In the genomic region with DNA sequence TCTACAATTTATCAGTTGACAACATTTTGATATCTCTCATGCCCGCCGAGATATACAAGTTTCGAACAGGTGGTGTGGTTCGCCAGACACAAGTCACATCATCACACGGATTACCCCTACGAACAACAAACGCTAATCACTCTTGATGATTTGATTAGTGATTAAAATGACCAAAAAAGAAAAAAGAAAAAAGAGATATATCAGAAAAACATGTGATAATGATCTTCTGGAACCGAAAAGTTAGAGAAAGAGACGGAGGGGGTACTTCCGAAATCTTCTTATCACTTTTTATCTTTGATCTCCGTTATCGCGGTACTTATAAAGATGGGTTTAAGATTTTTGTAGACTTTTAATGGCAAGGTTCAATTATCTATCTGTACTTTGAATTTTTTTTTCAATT, we compare ENCODE assay signal across 3 worm cellular contexts.
A peak's percentile ranks its signal among the peaks of the same experiment; 100 is the strongest.
TF ChIP-seq lines count a peak whose summit lies in the region.

No protein-coding gene starts in this region.

TF ChIP-seq in whole organism, L1 larva, 84 proteins besides CTCF, POLR2A, EP300 and RAD21 (continued from another document):
- TF ChIP-seq efl-3 (GFP tag; optimal IDR thresholded peaks at IDR 0.05; lab: Kevin White, UChicago) (no peak), nhr-90 (tag; optimal IDR thresholded peaks at IDR 0.05; lab: Kevin White, UChicago; ENCODE audit: poor library complexity) (peak; percentile 15), nhr-28 (tag; optimal IDR thresholded peaks at IDR 0.05; lab: Kevin White, UChicago) (no peak), dsc-1 (tag; optimal IDR thresholded peaks at IDR 0.05; lab: Kevin White, UChicago) (peak; percentile 56), nhr-71 (tag; optimal IDR thresholded peaks at IDR 0.05; lab: Kevin White, UChicago) (peak; percentile 69), hpl-2 (GFP tag; optimal IDR thresholded peaks at IDR 0.05; lab: Kevin White, UChicago) (no peak), swsn-7 (tag; optimal IDR thresholded peaks at IDR 0.05; lab: Kevin White, UChicago) (no peak), rnt-1 (tag; optimal IDR thresholded peaks at IDR 0.05; lab: Kevin White, UChicago) (no peak), nhr-85 (tag; lab: Kevin White, UChicago) (peak; percentile 92), zip-4 (GFP tag; optimal IDR thresholded peaks at IDR 0.05; lab: Kevin White, UChicago) (no peak), grh-1 (GFP tag; IDR thresholded peaks at IDR 0.05; lab: Robert Waterston, UW) (peak; percentile 69), ama-1 (optimal IDR thresholded peaks at IDR 0.05; lab: Kevin White, UChicago) (no peak), skn-1 (tag; optimal IDR thresholded peaks at IDR 0.05; lab: Kevin White, UChicago) (no peak), nhr-12 (tag; optimal IDR thresholded peaks at IDR 0.05; lab: Kevin White, UChicago) (no peak), snpc-4 (tag; optimal IDR thresholded peaks at IDR 0.05; lab: Kevin White, UChicago) (no peak), Y116A8C.19 (tag; optimal IDR thresholded peaks at IDR 0.05; lab: Kevin White, UChicago; ENCODE audit: borderline replicate concordance) (no peak), ceh-88 (GFP tag; IDR thresholded peaks at IDR 0.05; lab: Robert Waterston, UW) (no peak), lin-35 (GFP tag; optimal IDR thresholded peaks at IDR 0.05; lab: Kevin White, UChicago) (peak in 1 of 2 experiments; percentile 35), egl-27 (tag; optimal IDR thresholded peaks at IDR 0.05; lab: Kevin White, UChicago) (no peak), unc-98 (GFP tag; IDR thresholded peaks at IDR 0.05; lab: Robert Waterston, UW) (no peak), sox-4 (tag; optimal IDR thresholded peaks at IDR 0.05; lab: Kevin White, UChicago) (no peak), vab-15 (tag; optimal IDR thresholded peaks at IDR 0.05; lab: Kevin White, UChicago) (no peak), ceh-63 (GFP tag; optimal IDR thresholded peaks at IDR 0.05; lab: Kevin White, UChicago) (no peak), dpl-1 (GFP tag; optimal IDR thresholded peaks at IDR 0.05; lab: Kevin White, UChicago) (peak in 1 of 3 experiments; percentile 31), lsy-2 (tag; optimal IDR thresholded peaks at IDR 0.05; lab: Kevin White, UChicago) (peak in 1 of 2 experiments; percentile 29), jun-1 (tag; optimal IDR thresholded peaks at IDR 0.05; lab: Kevin White, UChicago) (no peak), F16B12.6 (tag; optimal IDR thresholded peaks at IDR 0.05; lab: Kevin White, UChicago) (no peak), lir-3 (tag; optimal IDR thresholded peaks at IDR 0.05; lab: Kevin White, UChicago; ENCODE audit: poor library complexity) (no peak), fkh-10 (GFP tag; optimal IDR thresholded peaks at IDR 0.05; lab: Kevin White, UChicago) (no peak), lin-14 (GFP tag; optimal IDR thresholded peaks at IDR 0.05; lab: Kevin White, UChicago) (peak; percentile 79), isw-1 (GFP tag; IDR thresholded peaks at IDR 0.05; lab: Robert Waterston, UW) (no peak), snu-23 (GFP tag; optimal IDR thresholded peaks at IDR 0.05; lab: Kevin White, UChicago) (peak; percentile 42), ztf-4 (tag; optimal IDR thresholded peaks at IDR 0.05; lab: Kevin White, UChicago) (no peak), elt-3 (tag; optimal IDR thresholded peaks at IDR 0.05; lab: Kevin White, UChicago) (peak in 5 of 6 experiments; percentile 82 to 96 (median 93)), blmp-1 (tag; optimal IDR thresholded peaks at IDR 0.05; lab: Kevin White, UChicago) (peak; percentile 78), unc-86 (tag; optimal IDR thresholded peaks at IDR 0.05; lab: Kevin White, UChicago) (no peak), C04F5.9 (tag; optimal IDR thresholded peaks at IDR 0.05; lab: Kevin White, UChicago) (no peak), nhr-20 (tag; optimal IDR thresholded peaks at IDR 0.05; lab: Kevin White, UChicago) (peak; percentile 66), fkh-8 (tag; optimal IDR thresholded peaks at IDR 0.05; lab: Kevin White, UChicago) (no peak), elt-2 (tag; optimal IDR thresholded peaks at IDR 0.05; lab: Kevin White, UChicago) (no peak)

TF ChIP-seq in whole organism, L2 larva, 48 proteins besides CTCF, POLR2A, EP300 and RAD21 (continued from another document):
- peak; percentile 4 for TF ChIP-seq fos-1 (tag; optimal IDR thresholded peaks at IDR 0.05; lab: Kevin White, UChicago)
- peak in 1 of 2 experiments; percentile 40 for TF ChIP-seq lsy-2 (tag; optimal IDR thresholded peaks at IDR 0.05; lab: Kevin White, UChicago)
- no peak for TF ChIP-seq unc-39 (tag; optimal IDR thresholded peaks at IDR 0.05; lab: Kevin White, UChicago)
- no peak for TF ChIP-seq nhr-129 (tag; optimal IDR thresholded peaks at IDR 0.05; lab: Kevin White, UChicago)
- no peak for TF ChIP-seq nhr-12 (tag; optimal IDR thresholded peaks at IDR 0.05; lab: Kevin White, UChicago)
- no peak for TF ChIP-seq unc-62 (GFP tag; optimal IDR thresholded peaks at IDR 0.05; lab: Kevin White, UChicago)
- peak; percentile 21 for TF ChIP-seq elt-1 (tag; optimal IDR thresholded peaks at IDR 0.05; lab: Kevin White, UChicago)
- TF ChIP-seq ama-1 (optimal IDR thresholded peaks at IDR 0.05; lab: Kevin White, UChicago): no peak
- no peak for TF ChIP-seq lin-11 (tag; optimal IDR thresholded peaks at IDR 0.05; lab: Kevin White, UChicago)
- no peak for TF ChIP-seq nhr-23 (tag; optimal IDR thresholded peaks at IDR 0.05; lab: Kevin White, UChicago)
- TF ChIP-seq ceh-16 (tag; optimal IDR thresholded peaks at IDR 0.05; lab: Kevin White, UChicago): no peak
- no peak for TF ChIP-seq mbf-1 (tag; optimal IDR thresholded peaks at IDR 0.05; lab: Kevin White, UChicago)
- TF ChIP-seq F13H6.1 (tag; optimal IDR thresholded peaks at IDR 0.05; lab: Kevin White, UChicago): no peak
- TF ChIP-seq ZK546.5 (tag; optimal IDR thresholded peaks at IDR 0.05; lab: Kevin White, UChicago): no peak
- no peak for TF ChIP-seq zag-1 (tag; optimal IDR thresholded peaks at IDR 0.05; lab: Kevin White, UChicago)
- TF ChIP-seq nhr-25 (tag; optimal IDR thresholded peaks at IDR 0.05; lab: Kevin White, UChicago): no peak
- TF ChIP-seq ceh-82 (tag; optimal IDR thresholded peaks at IDR 0.05; lab: Kevin White, UChicago): no peak
- TF ChIP-seq sem-4 (tag; optimal IDR thresholded peaks at IDR 0.05; lab: Kevin White, UChicago): no peak
- no peak for TF ChIP-seq gmeb-1 (tag; optimal IDR thresholded peaks at IDR 0.05; lab: Kevin White, UChicago)
- TF ChIP-seq ztf-4 (tag; optimal IDR thresholded peaks at IDR 0.05; lab: Kevin White, UChicago): no peak
- no peak for TF ChIP-seq mab-5 (tag; optimal IDR thresholded peaks at IDR 0.05; lab: Kevin White, UChicago)
- no peak for TF ChIP-seq snpc-4 (tag; optimal IDR thresholded peaks at IDR 0.05; lab: Kevin White, UChicago)
- no peak for TF ChIP-seq ztf-11 (tag; optimal IDR thresholded peaks at IDR 0.05; lab: Kevin White, UChicago)
- TF ChIP-seq nhr-21 (tag; optimal IDR thresholded peaks at IDR 0.05; lab: Kevin White, UChicago): peak; percentile 78
- TF ChIP-seq sma-3 (GFP tag; optimal IDR thresholded peaks at IDR 0.05; lab: Kevin White, UChicago): peak; percentile 62
- no peak for TF ChIP-seq Y55F3AM.14 (GFP tag; optimal IDR thresholded peaks at IDR 0.05; lab: Kevin White, UChicago)
- peak; percentile 20 for TF ChIP-seq C34F6.9 (tag; optimal IDR thresholded peaks at IDR 0.05; lab: Kevin White, UChicago)
- TF ChIP-seq nhr-77 (tag; optimal IDR thresholded peaks at IDR 0.05; lab: Kevin White, UChicago): no peak
- TF ChIP-seq R02D3.7 (tag; optimal IDR thresholded peaks at IDR 0.05; lab: Kevin White, UChicago): no peak
- TF ChIP-seq dmd-4 (tag; optimal IDR thresholded peaks at IDR 0.05; lab: Kevin White, UChicago): no peak
- TF ChIP-seq aly-2 (tag; optimal IDR thresholded peaks at IDR 0.05; lab: Kevin White, UChicago): no peak
- TF ChIP-seq alr-1 (tag; optimal IDR thresholded peaks at IDR 0.05; lab: Kevin White, UChicago): no peak
- TF ChIP-seq sma-9 (GFP tag; optimal IDR thresholded peaks at IDR 0.05; lab: Kevin White, UChicago): peak; percentile 90
- TF ChIP-seq sma-9 (tag; optimal IDR thresholded peaks at IDR 0.05; lab: Kevin White, UChicago): no peak

TF ChIP-seq in whole organism, L3 larva, 47 proteins besides CTCF, POLR2A, EP300 and RAD21 (continued from another document):
- TF ChIP-seq nhr-77 (tag; optimal IDR thresholded peaks at IDR 0.05; lab: Kevin White, UChicago) (no peak), aly-2 (tag; optimal IDR thresholded peaks at IDR 0.05; lab: Kevin White, UChicago) (no peak), nfya-1 (tag; optimal IDR thresholded peaks at IDR 0.05; lab: Kevin White, UChicago; ENCODE audit: insufficient read depth) (no peak), ama-1 (optimal IDR thresholded peaks at IDR 0.05; lab: Kevin White, UChicago) (no peak), skn-1 (tag; optimal IDR thresholded peaks at IDR 0.05; lab: Kevin White, UChicago) (no peak)
